Fruit fly (Drosophila melanogaster) whole organism, embryonic: Measurements from ENCODE around the gene cher.
A peak's percentile ranks its signal among the peaks of the same experiment; 100 is the strongest.

Source experiments
- Awh ChIP-seq: fragments of 200-800 bp; sonication (Bioruptor generic); IDR thresholded peaks from 2 replicates; pipeline ENCODE4, ENCODE4 v1.3.6; 2022; ENCODE audit warnings: missing biosample characterization, missing genetic modification characterization
- Bgb ChIP-seq: fragments of 200-800 bp; sonication (Bioruptor generic); IDR thresholded peaks from 2 replicates; pipeline ENCODE4 v1.3.6; 2022; ENCODE audit warnings: missing biosample characterization, missing genetic modification characterization; ENCODE audit not compliant: partially characterized antibody
- CG11247 ChIP-seq: fragments of 200-800 bp; sonication (Bioruptor generic); IDR thresholded peaks from 2 replicates; pipeline ENCODE4 v1.3.6; 2022; ENCODE audit warnings: missing biosample characterization, missing genetic modification characterization
- CG12104 ChIP-seq: fragments of 200-800 bp; sonication (Bioruptor generic); optimal IDR thresholded peaks from 3 replicates; lab custom pipeline; 2016; ENCODE audit warnings: missing biosample characterization, missing genetic modification characterization
- CG15073 ChIP-seq: fragments of 200-800 bp; sonication (Bioruptor generic); optimal IDR thresholded peaks from 2 replicates; lab custom pipeline; 2016; ENCODE audit warnings: missing biosample characterization, missing genetic modification characterization
- CG17802 ChIP-seq: fragments of 200-800 bp; sonication (Bioruptor generic); optimal IDR thresholded peaks from 2 replicates; lab custom pipeline; 2018; ENCODE audit warnings: missing biosample characterization, mild to moderate bottlenecking, missing genetic modification characterization, moderate library complexity
- CG2202 ChIP-seq: fragments of 200-800 bp; sonication (Bioruptor generic); optimal IDR thresholded peaks from 2 replicates; lab custom pipeline; 2018; ENCODE audit warnings: missing biosample characterization, mild to moderate bottlenecking, missing genetic modification characterization
- CG2889 ChIP-seq: fragments of 200-800 bp; sonication (Bioruptor generic); IDR thresholded peaks from 3 replicates; pipeline ENCODE4 v1.3.6; 2022; ENCODE audit warnings: missing biosample characterization, missing genetic modification characterization
- CG3407 ChIP-seq: fragments of 200-800 bp; sonication (Bioruptor generic); optimal IDR thresholded peaks from 2 replicates; lab custom pipeline; 2018; ENCODE audit warnings: missing biosample characterization, mild to moderate bottlenecking, missing genetic modification characterization
- CG3726 ChIP-seq: fragments of 200-800 bp; sonication (Bioruptor generic); IDR thresholded peaks from 3 replicates; pipeline ENCODE4, ENCODE4 v1.3.6; 2022; ENCODE audit warnings: missing biosample characterization, missing genetic modification characterization
- CG43689 ChIP-seq: fragments of 200-800 bp; sonication (Bioruptor generic); IDR thresholded peaks from 2 replicates; pipeline ENCODE4 v1.3.6; 2022; ENCODE audit warnings: missing biosample characterization, missing genetic modification characterization
- CG4617 ChIP-seq: fragments of 200-800 bp; sonication (Bioruptor generic); optimal IDR thresholded peaks from 3 replicates; lab custom pipeline; 2016; ENCODE audit warnings: missing biosample characterization, missing genetic modification characterization, borderline replicate concordance
- CG4730 ChIP-seq: fragments of 200-800 bp; sonication (Bioruptor generic); IDR thresholded peaks from 2 replicates; pipeline ENCODE4 v1.3.6; 2022; ENCODE audit warnings: missing biosample characterization, missing genetic modification characterization
- CG5180 ChIP-seq: fragments of 200-800 bp; sonication (Bioruptor generic); optimal IDR thresholded peaks from 3 replicates; lab custom pipeline; 2017; ENCODE audit warnings: missing biosample characterization, missing genetic modification characterization, mild to moderate bottlenecking, moderate library complexity, missing genetic modification reagents
- CG6175 ChIP-seq: fragments of 200-800 bp; sonication (Bioruptor generic); IDR thresholded peaks from 3 replicates; pipeline ENCODE4 v1.3.6; 2022; ENCODE audit warnings: missing biosample characterization, missing genetic modification characterization
- CG6654 ChIP-seq: fragments of 200-800 bp; sonication (Bioruptor generic); optimal IDR thresholded peaks from 2 replicates; lab custom pipeline; 2017; ENCODE audit warnings: missing biosample characterization, mild to moderate bottlenecking, missing genetic modification characterization
- CG7357 ChIP-seq: fragments of 200-800 bp; sonication (Bioruptor generic); IDR thresholded peaks from 3 replicates; pipeline ENCODE4 v1.3.6; 2022; ENCODE audit warnings: missing biosample characterization, missing genetic modification characterization
- Chrac-16 ChIP-seq: fragments of 200-800 bp; sonication (Bioruptor generic); optimal IDR thresholded peaks from 3 replicates; lab custom pipeline; 2016; ENCODE audit warnings: missing biosample characterization, missing genetic modification characterization
- CrebB ChIP-seq: fragments of 200-800 bp; sonication (Bioruptor generic); optimal IDR thresholded peaks from 3 replicates; lab custom pipeline; 2018; ENCODE audit warnings: missing biosample characterization, mild to moderate bottlenecking, missing genetic modification characterization
- Doc3 ChIP-seq: fragments of 200-800 bp; sonication (Bioruptor generic); IDR thresholded peaks from 3 replicates; pipeline ENCODE4 v1.3.6; 2022; ENCODE audit warnings: missing biosample characterization, missing genetic modification characterization; ENCODE audit not compliant: partially characterized antibody
- E2f1 ChIP-seq: fragments of 200-800 bp; sonication (Bioruptor generic); IDR thresholded peaks from 2 replicates; pipeline ENCODE4 v1.3.6; 2022; ENCODE audit warnings: missing biosample characterization, missing genetic modification characterization
- Fer3 ChIP-seq: fragments of 200-800 bp; sonication (Bioruptor generic); optimal IDR thresholded peaks from 2 replicates; lab custom pipeline; 2018; ENCODE audit warnings: missing biosample characterization, mild to moderate bottlenecking, missing genetic modification characterization, moderate library complexity
- Hey ChIP-seq: fragments of 200-800 bp; sonication (Bioruptor generic); optimal IDR thresholded peaks from 3 replicates; lab custom pipeline; 2018; ENCODE audit warnings: missing biosample characterization, mild to moderate bottlenecking, missing genetic modification characterization
- Hr3 ChIP-seq: fragments of 200-800 bp; sonication (Bioruptor generic); optimal IDR thresholded peaks from 3 replicates; lab custom pipeline; 2016; ENCODE audit warnings: missing biosample characterization, missing genetic modification characterization
- MBD-R2 ChIP-seq: fragments of 200-800 bp; sonication (Bioruptor generic); IDR thresholded peaks from 2 replicates; pipeline ENCODE4 v1.3.6; 2022; ENCODE audit warnings: missing biosample characterization, missing genetic modification characterization
- Neu2 ChIP-seq: fragments of 200-800 bp; sonication (Bioruptor generic); optimal IDR thresholded peaks from 3 replicates; lab custom pipeline; 2016; ENCODE audit warnings: missing biosample characterization, missing genetic modification characterization, borderline replicate concordance
- Rx ChIP-seq: fragments of 200-800 bp; sonication (Bioruptor generic); IDR thresholded peaks from 2 replicates; pipeline ENCODE4 v1.3.6; 2022; ENCODE audit warnings: missing biosample characterization, missing genetic modification characterization
- Xrp1 ChIP-seq: fragments of 200-800 bp; sonication (Bioruptor generic); IDR thresholded peaks from 2 replicates; pipeline ENCODE4 v1.3.6; 2022; ENCODE audit warnings: missing biosample characterization, missing genetic modification characterization
- bigmax ChIP-seq: fragments of 200-800 bp; sonication (Bioruptor generic); optimal IDR thresholded peaks from 2 replicates; lab custom pipeline; 2018; ENCODE audit warnings: missing biosample characterization, mild to moderate bottlenecking, missing genetic modification characterization
- cas ChIP-seq: fragments of 200-800 bp; sonication (Bioruptor generic); IDR thresholded peaks from 2 replicates; pipeline ENCODE4 v1.3.6; 2022; ENCODE audit warnings: missing biosample characterization, missing genetic modification characterization
- cg ChIP-seq: fragments of 200-800 bp; sonication (Bioruptor generic); optimal IDR thresholded peaks from 3 replicates; lab custom pipeline; 2019; ENCODE audit warnings: missing biosample characterization, mild to moderate bottlenecking, missing genetic modification characterization, moderate library complexity
- danr ChIP-seq: fragments of 200-800 bp; sonication (Bioruptor generic); IDR thresholded peaks from 2 replicates; pipeline ENCODE4 v1.3.6; 2022; ENCODE audit warnings: missing biosample characterization, missing genetic modification characterization
- disco-r ChIP-seq: fragments of 200-800 bp; sonication (Bioruptor generic); optimal IDR thresholded peaks from 2 replicates; lab custom pipeline; 2016; ENCODE audit warnings: missing biosample characterization, missing genetic modification characterization
- dmrt11E ChIP-seq: fragments of 200-800 bp; sonication (Bioruptor generic); optimal IDR thresholded peaks from 3 replicates; lab custom pipeline; 2018; ENCODE audit warnings: missing biosample characterization, mild to moderate bottlenecking, missing genetic modification characterization, moderate library complexity
- esg ChIP-seq: fragments of 200-800 bp; sonication (Bioruptor generic); conservative IDR thresholded peaks from 2 replicates; pipeline ENCODE4 v1.3.6; 2022; ENCODE audit warnings: missing biosample characterization, missing genetic modification characterization
- eve ChIP-seq, 2 experiments: fragments of >200 bp; optimal IDR thresholded peaks; 2 replicates each; lab custom pipeline; 2017; ENCODE audit warnings: missing biosample characterization in 2 of 2, missing genetic modification characterization in 2 of 2
- eyg ChIP-seq: fragments of 200-800 bp; sonication (Bioruptor generic); optimal IDR thresholded peaks from 3 replicates; lab custom pipeline; 2016; ENCODE audit warnings: missing biosample characterization, missing genetic modification characterization
- fru ChIP-seq: fragments of >200 bp; optimal IDR thresholded peaks from 2 replicates; lab custom pipeline; 2017
- grn ChIP-seq: fragments of 200-800 bp; sonication (Bioruptor generic); optimal IDR thresholded peaks from 3 replicates; lab custom pipeline; 2017; ENCODE audit warnings: missing biosample characterization, missing genetic modification characterization
- h ChIP-seq: fragments of >200 bp; optimal IDR thresholded peaks from 2 replicates; lab custom pipeline; 2017
- kah ChIP-seq: fragments of 200-800 bp; sonication (Bioruptor generic); optimal IDR thresholded peaks from 2 replicates; lab custom pipeline; 2018; ENCODE audit warnings: missing biosample characterization, mild to moderate bottlenecking, missing genetic modification characterization
- kni ChIP-seq: fragments of 200-800 bp; sonication (Bioruptor generic); optimal IDR thresholded peaks from 3 replicates; lab custom pipeline; 2017; ENCODE audit warnings: mild to moderate bottlenecking, missing biosample characterization, missing genetic modification reagents, missing genetic modification characterization
- nmo ChIP-seq: fragments of 200-800 bp; sonication (Bioruptor generic); optimal IDR thresholded peaks from 2 replicates; lab custom pipeline; 2018; ENCODE audit warnings: missing biosample characterization, mild to moderate bottlenecking, missing genetic modification characterization, moderate library complexity
- pan ChIP-seq, 4 experiments: fragments of >200 bp in 3 of 4; fragments of 200-800 bp in 1 of 4; sonication (Bioruptor generic) in 1 of 4; optimal IDR thresholded peaks in 3 of 4; IDR thresholded peaks in 1 of 4; 2 replicates each; pipeline versions ENCODE4 v1.3.6 to Lab custom; 2017 to 2022; ENCODE audit warnings: missing biosample characterization in 2 of 4, missing genetic modification characterization in 2 of 4, mixed read lengths in 1 of 4
- pfk ChIP-seq: fragments of 200-800 bp; sonication (Bioruptor generic); optimal IDR thresholded peaks from 2 replicates; lab custom pipeline; 2018; ENCODE audit warnings: missing biosample characterization, mild to moderate bottlenecking, missing genetic modification characterization, moderate library complexity
- pnt ChIP-seq: fragments of 200-800 bp; sonication (Bioruptor generic); optimal IDR thresholded peaks from 3 replicates; lab custom pipeline; 2016; ENCODE audit warnings: missing biosample characterization, missing genetic modification characterization
- scrt ChIP-seq: fragments of 200-800 bp; sonication (Bioruptor generic); optimal IDR thresholded peaks from 2 replicates; lab custom pipeline; 2018; ENCODE audit warnings: missing biosample characterization, mild to moderate bottlenecking, missing genetic modification characterization, moderate library complexity
- so ChIP-seq: fragments of 200-800 bp; sonication (Bioruptor generic); IDR thresholded peaks from 3 replicates; pipeline ENCODE4 v1.3.6; 2022; ENCODE audit warnings: missing biosample characterization, missing genetic modification characterization
- trh ChIP-seq: fragments of 200-800 bp; sonication (Bioruptor generic); optimal IDR thresholded peaks from 2 replicates; lab custom pipeline; 2016; ENCODE audit warnings: missing biosample characterization, missing genetic modification characterization
- wek ChIP-seq: fragments of 200-800 bp; sonication (Bioruptor generic); optimal IDR thresholded peaks from 3 replicates; lab custom pipeline; 2018; ENCODE audit warnings: missing biosample characterization, mild to moderate bottlenecking, missing genetic modification characterization, moderate library complexity

cher gene

DNA sequence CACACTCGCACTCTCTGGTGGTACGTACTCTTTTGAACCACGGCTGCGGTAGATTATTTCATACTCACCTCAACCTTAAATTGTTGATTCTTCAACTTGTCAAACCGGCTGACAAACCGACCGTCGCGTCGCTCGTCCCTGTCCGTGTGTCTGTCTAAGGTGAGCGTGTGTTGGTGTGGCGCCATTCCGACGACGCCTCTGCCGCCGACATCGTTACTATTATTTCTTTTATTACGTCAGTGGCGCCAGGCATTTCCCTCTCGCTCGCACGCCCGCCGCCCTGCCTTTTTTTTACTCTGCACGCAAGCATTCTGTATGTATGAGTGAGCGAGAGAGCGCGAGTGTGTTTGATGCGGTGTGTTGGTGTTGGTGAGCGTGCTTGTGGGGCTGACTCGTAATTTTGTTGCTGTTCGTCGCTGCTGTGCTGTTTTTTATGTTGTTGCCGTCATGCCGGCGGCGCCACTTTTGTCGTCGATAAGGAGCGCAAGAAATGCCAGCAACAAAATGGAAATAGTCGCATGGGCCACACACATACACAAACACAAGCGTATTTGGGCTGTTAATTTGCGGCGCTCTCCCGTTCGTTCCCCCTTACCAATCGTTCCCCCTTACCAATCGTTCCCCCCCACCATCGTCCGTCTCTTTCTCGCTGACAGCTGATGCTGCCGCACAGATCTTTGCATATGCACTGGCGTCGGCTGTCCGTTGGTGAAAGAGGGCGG is 68.8 kb downstream of the cher start (continued):
- TF ChIP-seq CG2202 (no peak), esg (no peak), nmo (peak; percentile 51), Fer3 (tag; lab: Kevin White, UChicago) (no peak), CG6175 (GFP tag; lab: Robert Waterston, UW) (peak; percentile 97), so (GFP tag; lab: Robert Waterston, UW) (0 out of 3 replicates have a peak, but pooled peaks have one; percentile 68), Hey (tag; lab: Kevin White, UChicago) (peak; percentile 71), danr (GFP tag; lab: Robert Waterston, UW) (no peak), E2f1 (GFP tag; lab: Robert Waterston, UW) (peak; percentile 15; the same call in 1 of the 2 replicates), Neu2 (GFP tag; lab: Kevin White, UChicago) (no peak), Rx (0 out of 2 replicates have a peak, but pooled peaks have one; percentile 25), Awh (GFP tag; lab: Robert Waterston, UW) (no peak), pfk (GFP tag; lab: Kevin White, UChicago) (peak; percentile 96), pan (optimal IDR thresholded peaks at IDR 0.05; lab: Kevin White, UChicago) (no peak), pan (GFP tag; optimal IDR thresholded peaks at IDR 0.05 in 1 of 2, IDR thresholded peaks at IDR 0.05 in 1 of 2) (peak in 1 of 2 experiments; percentile 6), Chrac-16 (no peak), fru (lab: Kevin White, UChicago) (no peak), CG12104 (GFP tag; lab: Kevin White, UChicago) (no peak), eve (GFP tag; optimal IDR thresholded peaks at IDR 0.05; lab: Kevin White, UChicago) (no peak), Doc3 (GFP tag; lab: Robert Waterston, UW) (0 out of 3 replicates have a peak, but pooled peaks have one; percentile 26), Bgb (GFP tag; lab: Robert Waterston, UW) (peak; percentile 15; the same call in 1 of the 2 replicates), kni (GFP tag; lab: Kevin White, UChicago) (peak; percentile 99), bigmax (no peak), grn (GFP tag; lab: Kevin White, UChicago) (no peak), CG17802 (no peak), CG7357 (no peak), cg (GFP tag; lab: Kevin White, UChicago) (peak; percentile 100), disco-r (GFP tag; lab: Kevin White, UChicago) (no peak), wek (GFP tag; lab: Kevin White, UChicago) (no peak), CG11247 (0 out of 2 replicates have a peak, but pooled peaks have one; percentile 29), Xrp1 (GFP tag; lab: Robert Waterston, UW) (no peak), CG3407 (no peak), CG6654 (GFP tag; lab: Kevin White, UChicago) (no peak), CG3726 (no peak), pnt (no peak), eyg (GFP tag; lab: Kevin White, UChicago) (no peak), Hr3 (GFP tag; lab: Kevin White, UChicago) (no peak), CG4730 (no peak), trh (GFP tag; lab: Kevin White, UChicago) (no peak), CG4617 (GFP tag; lab: Kevin White, UChicago) (no peak), CG2889 (no peak), h (lab: Kevin White, UChicago) (no peak), CG5180 (GFP tag; lab: Kevin White, UChicago) (peak; percentile 85), CrebB (peak; percentile 31), CG43689 (GFP tag; lab: Robert Waterston, UW) (no peak), dmrt11E (no peak), kah (peak; percentile 13), MBD-R2 (GFP tag; lab: Robert Waterston, UW) (peak; percentile 22; the same call in 1 of the 2 replicates), scrt (GFP tag; lab: Kevin White, UChicago) (peak; percentile 77), CG15073 (GFP tag; lab: Kevin White, UChicago) (no peak), cas (no peak)
